Worm (Caenorhabditis elegans): ENCODE data around the gene lips-3.
A peak's percentile ranks its signal among the peaks of the same experiment; 100 is the strongest.

The lips-3 gene

DNA sequence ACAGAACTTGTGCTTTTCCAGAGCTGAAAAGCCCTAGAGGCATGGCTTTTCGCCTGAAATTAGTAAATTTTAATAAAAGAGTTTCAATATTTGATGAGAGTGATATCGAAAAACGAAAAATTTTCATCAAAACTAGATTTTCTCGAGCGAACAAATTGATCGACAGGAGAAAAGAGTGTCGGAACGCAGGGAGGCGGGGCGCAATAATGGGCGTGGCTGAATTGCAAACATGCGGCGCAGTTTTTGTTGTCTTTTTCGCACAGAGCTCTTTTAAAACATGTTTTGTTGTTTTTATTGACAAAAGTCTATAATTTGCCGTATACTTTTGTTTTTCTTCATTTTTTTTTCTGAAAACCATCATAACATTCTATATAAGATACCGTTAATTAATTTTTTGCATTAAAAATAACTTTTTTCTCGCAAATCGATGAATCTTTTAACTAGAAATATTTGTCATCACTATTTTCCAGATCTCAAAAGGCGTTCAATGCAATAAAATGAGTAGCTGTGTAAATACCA, 37.9 kb upstream of the lips-3 start, which contains the start of the genes sel-5 and wdr-48:
TSS of gene sel-5 (minus strand) at position 53 of the 519 bp plus-strand sequence.
TSS of gene wdr-48 (plus strand) at position 469 of the 519 bp plus-strand sequence.
- peak; percentile 66 for TF ChIP-seq mes-2 (tag; optimal IDR thresholded peaks at IDR 0.05; ENCODE audit: poor library complexity, severe bottlenecking)
- TF ChIP-seq zfp-3 (GFP tag; conservative IDR thresholded peaks at IDR 0.05) = no peak
- peak; percentile 25 for TF ChIP-seq dve-1 (tag; optimal IDR thresholded peaks at IDR 0.05; ENCODE audit: insufficient read depth)
- no peak for TF ChIP-seq duxl-1 (tag; optimal IDR thresholded peaks at IDR 0.05; ENCODE audit: poor library complexity)
- peak; percentile 5 for TF ChIP-seq rbr-2 (tag; optimal IDR thresholded peaks at IDR 0.05)
- no peak for TF ChIP-seq pha-4 (GFP tag; IDR thresholded peaks at IDR 0.05)
- peak; percentile 1 for TF ChIP-seq pha-4 (tag; optimal IDR thresholded peaks at IDR 0.05)
- peak; percentile 28 for TF ChIP-seq hlh-30 (tag; optimal IDR thresholded peaks at IDR 0.05; ENCODE audit: insufficient read depth)
- no peak for TF ChIP-seq ceh-44 (GFP tag; IDR thresholded peaks at IDR 0.05)
- peak; percentile 38 for TF ChIP-seq nhr-28 (tag; optimal IDR thresholded peaks at IDR 0.05)
- no peak for TF ChIP-seq skn-1 (tag; optimal IDR thresholded peaks at IDR 0.05)
- TF ChIP-seq nhr-48 (tag; optimal IDR thresholded peaks at IDR 0.05) = no peak
- peak; percentile 22 for TF ChIP-seq nhr-6 (tag; optimal IDR thresholded peaks at IDR 0.05)
- peak; percentile 55 for TF ChIP-seq mep-1 (tag; optimal IDR thresholded peaks at IDR 0.05)
- TF ChIP-seq dpl-1 (GFP tag; optimal IDR thresholded peaks at IDR 0.05) = peak; percentile 47
- TF ChIP-seq daf-16 (GFP tag; optimal IDR thresholded peaks at IDR 0.05) = no peak
- peak; percentile 33 for TF ChIP-seq daf-16 (tag; optimal IDR thresholded peaks at IDR 0.05)
- no peak for TF ChIP-seq sdz-12 (GFP tag; optimal IDR thresholded peaks at IDR 0.05)
- TF ChIP-seq lsy-2 (tag; optimal IDR thresholded peaks at IDR 0.05) = peak in 1 of 2 experiments; percentile 62
- TF ChIP-seq attf-4 (tag; optimal IDR thresholded peaks at IDR 0.05) = no peak

- TF ChIP-seq Y105C5A.15 (GFP tag; IDR thresholded peaks at IDR 0.05) = no peak
- TF ChIP-seq mxl-3 (GFP tag; optimal IDR thresholded peaks at IDR 0.05) = no peak
- TF ChIP-seq nhr-237 (tag; optimal IDR thresholded peaks at IDR 0.05) = no peak
- no peak for TF ChIP-seq lsy-2 (tag; optimal IDR thresholded peaks at IDR 0.05)
- TF ChIP-seq ces-1 (GFP tag; optimal IDR thresholded peaks at IDR 0.05) = no peak
- no peak for TF ChIP-seq ZK337.2 (GFP tag; IDR thresholded peaks at IDR 0.05)
- no peak for TF ChIP-seq zfp-2 (tag; optimal IDR thresholded peaks at IDR 0.05)
- no peak for TF ChIP-seq nhr-11 (tag; optimal IDR thresholded peaks at IDR 0.05)
- TF ChIP-seq nhr-28 (tag; optimal IDR thresholded peaks at IDR 0.05) = no peak
These were observed 34.8 kb upstream of the lips-3 start, which contains the start of gene F35G12.12 for ce11 chrIII:4581495-4581894. F35G12.12 (plus strand) TSS chrIII:4581795.

ce11 chrIII:4584068-4584566, 32.2 kb upstream of the lips-3 start, which contains the start of gene F35G12.5:
F35G12.5 (plus strand) TSS chrIII:4584118.
- no peak for TF ChIP-seq mxl-3 (GFP tag; optimal IDR thresholded peaks at IDR 0.05)
- no peak for TF ChIP-seq mes-2 (tag; optimal IDR thresholded peaks at IDR 0.05; ENCODE audit: poor library complexity, severe bottlenecking)
- no peak for TF ChIP-seq mep-1 (tag; optimal IDR thresholded peaks at IDR 0.05)
- TF ChIP-seq tag-97 (GFP tag; IDR thresholded peaks at IDR 0.05) = no peak
- no peak for TF ChIP-seq ceh-32 (tag; optimal IDR thresholded peaks at IDR 0.05; ENCODE audit: poor library complexity)
- no peak for TF ChIP-seq nhr-111 (GFP tag; optimal IDR thresholded peaks at IDR 0.05)
- no peak for TF ChIP-seq hlh-11 (tag; optimal IDR thresholded peaks at IDR 0.05)
- TF ChIP-seq nhr-10 (tag; optimal IDR thresholded peaks at IDR 0.05) = no peak
- no peak for TF ChIP-seq jun-1 (tag; optimal IDR thresholded peaks at IDR 0.05)
- no peak for TF ChIP-seq lim-7 (GFP tag; IDR thresholded peaks at IDR 0.05)
- TF ChIP-seq ceh-20 (GFP tag; IDR thresholded peaks at IDR 0.05) = no peak
- no peak for TF ChIP-seq dmd-6 (GFP tag; IDR thresholded peaks at IDR 0.05)
- TF ChIP-seq cey-2 (tag; optimal IDR thresholded peaks at IDR 0.05; ENCODE audit: borderline replicate concordance, insufficient read depth) = no peak

All from whole organism, L4 larva.